Fruit fly (Drosophila melanogaster) whole organism, wandering third instar larva: Measurements from ENCODE around the gene Six4.

Experiments
- Abd-B ChIP-seq: fragments of >200 bp; optimal IDR thresholded peaks from 2 replicates; lab custom pipeline; 2017; ENCODE audit warnings: missing biosample characterization, missing genetic modification characterization
- CG32264 ChIP-seq: fragments of 200-800 bp; sonication (Bioruptor generic); optimal IDR thresholded peaks from 2 replicates; lab custom pipeline; 2016; ENCODE audit warnings: missing biosample characterization, missing genetic modification characterization
- CG9705 ChIP-seq: fragments of 200-800 bp; sonication (Bioruptor generic); optimal IDR thresholded peaks from 2 replicates; lab custom pipeline; 2018; ENCODE audit warnings: missing biosample characterization, mild to moderate bottlenecking, missing genetic modification characterization
- CrebA ChIP-seq: fragments of 200-800 bp; sonication (Bioruptor generic); optimal IDR thresholded peaks from 2 replicates; lab custom pipeline; 2016; ENCODE audit warnings: missing biosample characterization, mild to moderate bottlenecking, missing genetic modification characterization, borderline replicate concordance
- Dfd ChIP-seq: fragments of >200 bp; optimal IDR thresholded peaks from 2 replicates; lab custom pipeline; 2017; ENCODE audit warnings: missing biosample characterization, missing genetic modification characterization
- Dif ChIP-seq: fragments of 200-275, 200-300 bp; sonication (Bioruptor generic); optimal IDR thresholded peaks from 2 replicates; lab custom pipeline; 2018; ENCODE audit warnings: missing biosample characterization, missing genetic modification characterization; ENCODE audit not compliant: partially characterized antibody
- GATAd ChIP-seq: sonication (Bioruptor generic); optimal IDR thresholded peaks from 2 replicates; lab custom pipeline; 2016; ENCODE audit warnings: missing biosample characterization, missing genetic modification characterization
- HLH106 ChIP-seq: fragments of 200-800 bp; optimal IDR thresholded peaks from 3 replicates; lab custom pipeline; 2019; ENCODE audit warnings: missing biosample characterization, mild to moderate bottlenecking, missing genetic modification characterization, moderate library complexity
- Hnf4 ChIP-seq: fragments of 200-800 bp; sonication (Bioruptor generic); optimal IDR thresholded peaks from 2 replicates; lab custom pipeline; 2016; ENCODE audit warnings: missing biosample characterization, mild to moderate bottlenecking, missing genetic modification characterization
- Hr78 ChIP-seq: fragments of >200 bp; optimal IDR thresholded peaks from 2 replicates; lab custom pipeline; 2017; ENCODE audit warnings: missing biosample characterization, missing genetic modification characterization
- Hr83 ChIP-seq: fragments of 200-300 bp; sonication (Bioruptor generic); optimal IDR thresholded peaks from 2 replicates; lab custom pipeline; 2016; ENCODE audit warnings: missing biosample characterization, mild to moderate bottlenecking, missing genetic modification characterization, moderate library complexity; ENCODE audit not compliant: poor library complexity, severe bottlenecking
- Jra ChIP-seq: sonication (Bioruptor generic); optimal IDR thresholded peaks from 2 replicates; lab custom pipeline; 2016; ENCODE audit warnings: missing biosample characterization, missing genetic modification characterization
- Mio ChIP-seq: sonication (Bioruptor generic); optimal IDR thresholded peaks from 2 replicates; lab custom pipeline; 2016; ENCODE audit warnings: missing biosample characterization, missing genetic modification characterization
- Myc ChIP-seq: fragments of >200 bp; optimal IDR thresholded peaks from 2 replicates; lab custom pipeline; 2017
- N ChIP-seq: fragments of >200 bp; optimal IDR thresholded peaks from 2 replicates; lab custom pipeline; 2018; ENCODE audit warnings: missing biosample characterization, missing external identifiers, missing genetic modification characterization
- OdsH ChIP-seq: fragments of 200-800 bp; sonication (Bioruptor generic); optimal IDR thresholded peaks from 2 replicates; lab custom pipeline; 2016; ENCODE audit warnings: missing biosample characterization, mild to moderate bottlenecking, missing genetic modification characterization
- Rel ChIP-seq, 2 experiments: fragments of 200-800 bp; sonication (Bioruptor generic) in 1 of 2; optimal IDR thresholded peaks; 2 replicates in 1 of 2; 3 replicates in 1 of 2; lab custom pipeline; 2016 to 2019; ENCODE audit warnings: mild to moderate bottlenecking in 2 of 2, missing biosample characterization in 2 of 2, missing genetic modification characterization in 2 of 2, moderate library complexity in 1 of 2
- Sp1 ChIP-seq: fragments of 200-800 bp; sonication (Bioruptor generic); optimal IDR thresholded peaks from 3 replicates; lab custom pipeline; 2019; ENCODE audit warnings: missing biosample characterization, mild to moderate bottlenecking, missing genetic modification characterization, moderate library complexity
- Vsx2 ChIP-seq: fragments of 200-300, 225-300 bp; sonication (Bioruptor generic); optimal IDR thresholded peaks from 2 replicates; lab custom pipeline; 2018; ENCODE audit warnings: missing biosample characterization, missing genetic modification characterization; ENCODE audit not compliant: partially characterized antibody
- br ChIP-seq: fragments of 200-800 bp; sonication (Bioruptor generic); optimal IDR thresholded peaks from 2 replicates; lab custom pipeline; 2016; ENCODE audit warnings: missing biosample characterization, missing genetic modification characterization
- brk ChIP-seq: fragments of 200-800 bp; sonication (Bioruptor generic); optimal IDR thresholded peaks from 2 replicates; lab custom pipeline; 2016; ENCODE audit warnings: missing biosample characterization, mild to moderate bottlenecking, missing genetic modification characterization
- dl ChIP-seq, 2 experiments: fragments of 175-275, 200-275 bp in 1 of 2; fragments of 200-275 bp in 1 of 2; sonication (Bioruptor generic); optimal IDR thresholded peaks; lab custom pipeline; 2018; ENCODE audit warnings: mild to moderate bottlenecking in 2 of 2, missing biosample characterization in 2 of 2, missing genetic modification characterization in 2 of 2, moderate library complexity in 2 of 2; ENCODE audit not compliant: partially characterized antibody in 2 of 2, insufficient read depth in 1 of 2
- dmrt93B ChIP-seq: fragments of 200-800 bp; sonication (Bioruptor generic); optimal IDR thresholded peaks from 2 replicates; lab custom pipeline; 2018; ENCODE audit warnings: missing biosample characterization, mild to moderate bottlenecking, missing genetic modification characterization
- dsf ChIP-seq: sonication (Bioruptor generic); optimal IDR thresholded peaks from 2 replicates; lab custom pipeline; 2016; ENCODE audit warnings: missing biosample characterization, missing genetic modification characterization, borderline replicate concordance
- ey ChIP-seq: fragments of 200-800 bp; sonication (Bioruptor generic); optimal IDR thresholded peaks from 2 replicates; lab custom pipeline; 2016; ENCODE audit warnings: missing biosample characterization, missing genetic modification characterization
- foxo ChIP-seq, 2 experiments: fragments of 200-800 bp; sonication (Bioruptor generic); optimal IDR thresholded peaks; 2 replicates in 1 of 2; 3 replicates in 1 of 2; lab custom pipeline; 2016 to 2017; ENCODE audit warnings: missing biosample characterization in 2 of 2, missing genetic modification characterization in 2 of 2
- fru ChIP-seq: fragments of 200-800 bp; sonication (Bioruptor generic); optimal IDR thresholded peaks from 3 replicates; lab custom pipeline; 2016; ENCODE audit warnings: missing biosample characterization, mild to moderate bottlenecking, missing genetic modification characterization
- h ChIP-seq: fragments of 200-800 bp; sonication (Bioruptor generic); optimal IDR thresholded peaks from 3 replicates; lab custom pipeline; 2016; ENCODE audit warnings: missing biosample characterization, mild to moderate bottlenecking, missing genetic modification characterization
- jim ChIP-seq: fragments of 175-275, 200-325 bp; sonication (Bioruptor generic); optimal IDR thresholded peaks from 2 replicates; lab custom pipeline; 2016; ENCODE audit warnings: missing biosample characterization, mild to moderate bottlenecking, missing genetic modification characterization
- lola ChIP-seq: fragments of >200 bp; optimal IDR thresholded peaks from 2 replicates; lab custom pipeline; 2017; ENCODE audit warnings: missing biosample characterization, missing genetic modification characterization
- pan ChIP-seq: fragments of >200 bp; optimal IDR thresholded peaks from 2 replicates; lab custom pipeline; 2017
- psq ChIP-seq: fragments of 200-800 bp; sonication (Bioruptor generic); optimal IDR thresholded peaks from 3 replicates; lab custom pipeline; 2017; ENCODE audit warnings: missing biosample characterization, mild to moderate bottlenecking, missing genetic modification characterization, moderate library complexity
- rgr ChIP-seq: fragments of 200-800 bp; sonication (Bioruptor generic); optimal IDR thresholded peaks from 3 replicates; lab custom pipeline; 2016; ENCODE audit warnings: missing biosample characterization, mild to moderate bottlenecking, missing genetic modification characterization
- sage ChIP-seq: fragments of 200-800 bp; sonication (Bioruptor generic); optimal IDR thresholded peaks from 2 replicates; lab custom pipeline; 2016; ENCODE audit warnings: missing biosample characterization, mild to moderate bottlenecking, missing genetic modification characterization
- sv ChIP-seq: fragments of 200-800 bp; sonication (Bioruptor generic); optimal IDR thresholded peaks from 3 replicates; lab custom pipeline; 2016; ENCODE audit warnings: missing biosample characterization, missing genetic modification characterization
- tai ChIP-seq: sonication (Bioruptor generic); optimal IDR thresholded peaks from 2 replicates; lab custom pipeline; 2016; ENCODE audit warnings: missing biosample characterization, missing genetic modification characterization
- usp ChIP-seq: fragments of >200 bp; optimal IDR thresholded peaks from 2 replicates; lab custom pipeline; 2017; ENCODE audit warnings: missing biosample characterization, missing genetic modification characterization
- woc ChIP-seq: sonication (Bioruptor generic); optimal IDR thresholded peaks from 2 replicates; lab custom pipeline; 2016; ENCODE audit warnings: missing biosample characterization, mild to moderate bottlenecking, missing genetic modification characterization

Gene Six4

DNA sequence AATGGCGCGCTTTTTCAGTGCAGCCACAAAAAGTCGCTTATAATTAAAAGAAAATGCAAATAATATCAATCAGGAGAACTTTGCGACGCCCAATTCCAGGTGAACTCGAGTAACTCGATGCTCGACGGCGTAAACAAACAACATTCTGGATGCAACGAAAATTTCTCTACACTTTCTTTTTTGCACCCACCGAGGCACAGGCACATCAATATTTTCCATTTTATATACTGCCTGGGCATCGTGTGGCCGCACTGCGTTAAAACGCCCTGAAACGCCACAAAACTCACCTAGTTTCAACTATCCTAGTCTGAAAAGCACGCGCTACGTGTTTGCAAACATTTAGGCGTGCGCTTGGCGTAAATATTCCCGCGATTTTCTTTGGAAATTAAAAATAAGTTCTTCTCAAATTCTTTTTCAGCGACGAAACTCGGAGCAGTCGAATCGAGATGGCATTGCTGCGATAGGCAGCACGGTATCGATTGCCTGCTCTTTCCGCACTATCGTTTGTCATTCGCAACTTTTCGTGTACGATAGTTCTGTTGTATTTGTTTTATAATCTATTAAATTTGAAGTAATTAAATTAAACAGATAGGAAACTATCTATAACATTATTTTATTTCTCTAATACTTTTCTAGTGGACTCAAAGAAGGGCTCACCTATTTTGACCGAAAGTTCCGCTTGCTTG is 6.7 kb downstream of the Six4 start, which contains the start of gene Pcif1:
Gene Pcif1, minus strand, starts transcription at position 456 of the 686 bp plus-strand sequence.
- TF ChIP-seq Vsx2 (GFP tag; lab: Kevin White, UChicago) = no peak
- TF ChIP-seq dsf = peak; percentile 59
- peak; percentile 16 for TF ChIP-seq sv
- TF ChIP-seq woc (GFP tag; lab: Kevin White, UChicago) = peak; percentile 13
- no peak for TF ChIP-seq lola (GFP tag; lab: Kevin White, UChicago)
- TF ChIP-seq HLH106 (tag; lab: Kevin White, UChicago) = peak; percentile 17
- TF ChIP-seq CG32264 (GFP tag; lab: Kevin White, UChicago) = peak; percentile 11
- peak; percentile 83 for TF ChIP-seq brk (GFP tag; lab: Kevin White, UChicago)
- no peak for TF ChIP-seq tai
- peak; percentile 72 for TF ChIP-seq Hnf4 (GFP tag; lab: Kevin White, UChicago)
- no peak for TF ChIP-seq Abd-B (GFP tag; lab: Kevin White, UChicago)
- peak; percentile 44 for TF ChIP-seq sage (GFP tag; lab: Kevin White, UChicago)
- TF ChIP-seq N (GFP tag; lab: Kevin White, UChicago) = no peak
- TF ChIP-seq CG9705 (GFP tag; lab: Kevin White, UChicago) = peak; percentile 2
- peak; percentile 41 for TF ChIP-seq Rel (GFP tag; optimal IDR thresholded peaks at IDR 0.05; lab: Kevin White, UChicago)
- no peak for TF ChIP-seq Rel (tag; optimal IDR thresholded peaks at IDR 0.05; lab: Kevin White, UChicago)
- TF ChIP-seq Mio (GFP tag; lab: Kevin White, UChicago) = no peak
- peak; percentile 54 for TF ChIP-seq Hr83
- peak; percentile 50 for TF ChIP-seq h (GFP tag; lab: Kevin White, UChicago)
- no peak for TF ChIP-seq GATAd (GFP tag; lab: Kevin White, UChicago)

DNA sequence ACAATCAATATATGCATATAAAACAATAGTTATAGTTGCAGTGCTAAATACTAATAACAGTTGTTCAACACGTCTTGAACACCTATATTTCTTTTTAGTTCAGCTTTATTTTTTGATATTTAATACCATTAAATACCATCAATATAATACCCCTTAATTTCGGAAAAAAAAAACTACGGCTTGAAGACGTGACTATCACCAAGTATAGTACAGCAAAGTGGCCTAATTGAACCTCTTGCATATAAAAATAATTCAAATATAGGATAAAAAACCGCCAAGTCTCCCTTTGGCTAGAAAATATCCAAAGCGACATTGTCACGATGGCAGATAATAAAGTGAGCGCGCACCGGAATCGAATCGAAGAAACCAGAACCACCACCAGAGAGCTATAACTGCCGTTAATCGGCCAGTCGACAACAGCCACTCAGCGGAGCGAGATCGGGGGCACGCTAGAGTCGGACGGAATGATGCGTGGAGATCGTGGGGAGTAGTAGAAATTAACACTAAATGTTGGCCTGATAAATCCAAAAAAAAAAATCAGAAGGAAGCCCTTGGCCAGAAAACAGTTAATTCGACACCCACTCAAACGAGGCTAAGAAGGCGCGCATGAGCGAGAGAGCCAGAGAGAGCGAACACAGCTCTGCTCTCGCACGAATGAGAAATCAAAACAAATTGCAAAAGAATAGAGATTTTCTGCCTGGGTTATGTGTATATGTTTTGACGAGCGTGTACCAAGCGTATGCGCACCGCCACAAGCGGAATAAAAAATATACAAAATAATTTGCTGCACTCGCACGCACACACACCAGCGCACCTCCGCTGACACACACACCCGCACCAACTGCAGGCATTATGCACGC is 7.5 kb downstream of the Six4 start:
- no peak for TF ChIP-seq tai
- TF ChIP-seq h (GFP tag; lab: Kevin White, UChicago) = peak; percentile 31
- TF ChIP-seq Mio (GFP tag; lab: Kevin White, UChicago) = no peak
- TF ChIP-seq Hr83 = peak; percentile 24
- no peak for TF ChIP-seq N (GFP tag; lab: Kevin White, UChicago)
- no peak for TF ChIP-seq Vsx2 (GFP tag; lab: Kevin White, UChicago)
- no peak for TF ChIP-seq jim (GFP tag; lab: Kevin White, UChicago)
- peak; percentile 39 for TF ChIP-seq sv
- TF ChIP-seq dl (GFP tag; optimal IDR thresholded peaks at IDR 0.05; lab: Kevin White, UChicago; ENCODE audit: insufficient read depth in 1 of 2, partially characterized antibody in 2 of 2) = peak; percentile 90 to 92
- TF ChIP-seq fru = peak; percentile 36
- no peak for TF ChIP-seq Hr78
- TF ChIP-seq OdsH = peak; percentile 25
- TF ChIP-seq Myc = peak; percentile 100
- TF ChIP-seq CrebA (GFP tag; lab: Kevin White, UChicago) = no peak
- TF ChIP-seq dmrt93B (GFP tag; lab: Kevin White, UChicago) = no peak
- TF ChIP-seq brk (GFP tag; lab: Kevin White, UChicago) = no peak
- TF ChIP-seq psq (GFP tag; lab: Kevin White, UChicago) = peak; percentile 88
- no peak for TF ChIP-seq Dfd
- no peak for TF ChIP-seq usp (GFP tag; lab: Kevin White, UChicago)
- peak; percentile 53 for TF ChIP-seq HLH106 (tag; lab: Kevin White, UChicago)
- TF ChIP-seq pan (lab: Kevin White, UChicago) = no peak
- TF ChIP-seq Sp1 = peak; percentile 68
- TF ChIP-seq CG32264 (GFP tag; lab: Kevin White, UChicago) = no peak
- no peak for TF ChIP-seq br (GFP tag; lab: Kevin White, UChicago)
- TF ChIP-seq ey (GFP tag; lab: Kevin White, UChicago) = peak; percentile 33
- TF ChIP-seq rgr (GFP tag; lab: Kevin White, UChicago) = peak; percentile 15
- TF ChIP-seq Hnf4 (GFP tag; lab: Kevin White, UChicago) = no peak
- TF ChIP-seq lola (GFP tag; lab: Kevin White, UChicago) = no peak
- no peak for TF ChIP-seq dsf
- TF ChIP-seq foxo (GFP tag; optimal IDR thresholded peaks at IDR 0.05; lab: Kevin White, UChicago) = peak in 1 of 2 experiments; percentile 38
- TF ChIP-seq Rel (GFP tag; optimal IDR thresholded peaks at IDR 0.05; lab: Kevin White, UChicago) = no peak
- peak; percentile 16 for TF ChIP-seq Rel (tag; optimal IDR thresholded peaks at IDR 0.05; lab: Kevin White, UChicago)
- TF ChIP-seq Dif (GFP tag; lab: Kevin White, UChicago) = peak; percentile 93
- TF ChIP-seq Abd-B (GFP tag; lab: Kevin White, UChicago) = no peak
- TF ChIP-seq woc (GFP tag; lab: Kevin White, UChicago) = peak; percentile 87
- peak; percentile 56 for TF ChIP-seq sage (GFP tag; lab: Kevin White, UChicago)
- no peak for TF ChIP-seq GATAd (GFP tag; lab: Kevin White, UChicago)
- no peak for TF ChIP-seq CG9705 (GFP tag; lab: Kevin White, UChicago)
- TF ChIP-seq Jra (GFP tag; lab: Kevin White, UChicago) = peak; percentile 57
